Worm (Caenorhabditis elegans): ENCODE data around the gene scpl-4.
A peak's percentile ranks its signal among the peaks of the same experiment; 100 is the strongest.

The scpl-4 gene

DNA sequence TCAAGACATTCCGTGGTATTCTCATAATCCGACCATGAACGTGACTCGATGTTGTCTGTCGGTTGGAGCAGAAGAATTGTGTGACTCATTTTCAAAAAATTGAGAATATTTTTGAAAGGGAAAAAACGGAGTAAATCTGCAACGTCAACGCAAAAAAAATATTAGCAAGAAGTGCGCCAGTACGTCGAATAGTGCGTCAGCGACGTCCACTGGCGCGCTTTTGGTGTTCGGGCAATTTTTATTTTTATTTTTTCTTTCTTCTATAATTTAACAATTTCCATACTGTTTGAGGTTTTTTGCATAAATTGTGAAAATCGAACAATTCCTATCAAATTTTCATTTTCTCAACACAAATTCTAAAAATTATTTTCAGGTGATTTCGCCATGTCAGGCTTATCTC lies 20.0 kb upstream of the scpl-4 start, which contains the start of the genes erh-1 and lpd-9 (continued):
- TF ChIP-seq rnt-1 (tag; optimal IDR thresholded peaks at IDR 0.05): no peak
- no peak for TF ChIP-seq K02D7.2 (tag; optimal IDR thresholded peaks at IDR 0.05)
- no peak for TF ChIP-seq pqm-1 (tag; optimal IDR thresholded peaks at IDR 0.05)
- TF ChIP-seq tbx-2 (tag; optimal IDR thresholded peaks at IDR 0.05): no peak
- no peak for TF ChIP-seq ets-4 (tag; optimal IDR thresholded peaks at IDR 0.05)
- no peak for TF ChIP-seq T23F11.4 (GFP tag; optimal IDR thresholded peaks at IDR 0.05)
- TF ChIP-seq npax-4 (tag; optimal IDR thresholded peaks at IDR 0.05): no peak
- no peak for TF ChIP-seq lin-11 (tag; optimal IDR thresholded peaks at IDR 0.05)
- TF ChIP-seq unc-42 (tag; optimal IDR thresholded peaks at IDR 0.05): peak; percentile 15
- no peak for TF ChIP-seq C38D4.7 (GFP tag; optimal IDR thresholded peaks at IDR 0.05)
- TF ChIP-seq ref-2 (tag; optimal IDR thresholded peaks at IDR 0.05): peak; percentile 25
- TF ChIP-seq hlh-6 (tag; optimal IDR thresholded peaks at IDR 0.05): no peak
- no peak for TF ChIP-seq pros-1 (tag; optimal IDR thresholded peaks at IDR 0.05)
- TF ChIP-seq ztf-16 (tag; optimal IDR thresholded peaks at IDR 0.05): peak; percentile 29
- no peak for TF ChIP-seq gmeb-2 (tag; optimal IDR thresholded peaks at IDR 0.05)
- peak; percentile 23 for TF ChIP-seq unc-86 (tag; optimal IDR thresholded peaks at IDR 0.05)
- no peak for TF ChIP-seq fkh-6 (tag; optimal IDR thresholded peaks at IDR 0.05)
- no peak for TF ChIP-seq ceh-34 (tag; optimal IDR thresholded peaks at IDR 0.05)
- peak; percentile 68 for TF ChIP-seq elt-2 (tag; optimal IDR thresholded peaks at IDR 0.05)
- TF ChIP-seq dve-1 (tag; optimal IDR thresholded peaks at IDR 0.05): no peak
- TF ChIP-seq fkh-10 (GFP tag; optimal IDR thresholded peaks at IDR 0.05): no peak
- TF ChIP-seq lim-6 (tag; optimal IDR thresholded peaks at IDR 0.05): no peak
- no peak for TF ChIP-seq ceh-30 (tag; optimal IDR thresholded peaks at IDR 0.05)
- peak; percentile 43 for TF ChIP-seq ceh-14 (tag; optimal IDR thresholded peaks at IDR 0.05)
- peak; percentile 8 for TF ChIP-seq zip-5 (tag; optimal IDR thresholded peaks at IDR 0.05)
- no peak for TF ChIP-seq pat-9 (tag; optimal IDR thresholded peaks at IDR 0.05)
- no peak for TF ChIP-seq tbx-7 (tag; optimal IDR thresholded peaks at IDR 0.05)
- peak; percentile 12 for TF ChIP-seq pax-1 (tag; optimal IDR thresholded peaks at IDR 0.05)
- no peak for TF ChIP-seq hlh-13 (GFP tag; optimal IDR thresholded peaks at IDR 0.05)
- TF ChIP-seq ceh-6 (GFP tag; optimal IDR thresholded peaks at IDR 0.05): no peak
- no peak for TF ChIP-seq madf-2 (tag; optimal IDR thresholded peaks at IDR 0.05)
- TF ChIP-seq pha-2 (tag; optimal IDR thresholded peaks at IDR 0.05): no peak
- no peak for TF ChIP-seq hlh-8 (tag; optimal IDR thresholded peaks at IDR 0.05)
- TF ChIP-seq K09A11.1 (tag; optimal IDR thresholded peaks at IDR 0.05; ENCODE audit: insufficient read depth): no peak
- TF ChIP-seq ama-1 (optimal IDR thresholded peaks at IDR 0.05): no peak
- no peak for TF ChIP-seq C08G9.2 (tag; optimal IDR thresholded peaks at IDR 0.05)
- no peak for TF ChIP-seq nhr-232 (tag; optimal IDR thresholded peaks at IDR 0.05)
- no peak for TF ChIP-seq dmd-4 (tag; optimal IDR thresholded peaks at IDR 0.05; ENCODE audit: borderline replicate concordance)
- TF ChIP-seq ceh-22 (tag; optimal IDR thresholded peaks at IDR 0.05): no peak
- TF ChIP-seq F13H6.1 (tag; optimal IDR thresholded peaks at IDR 0.05): no peak
- no peak for TF ChIP-seq sox-2 (GFP tag; IDR thresholded peaks at IDR 0.05)

DNA sequence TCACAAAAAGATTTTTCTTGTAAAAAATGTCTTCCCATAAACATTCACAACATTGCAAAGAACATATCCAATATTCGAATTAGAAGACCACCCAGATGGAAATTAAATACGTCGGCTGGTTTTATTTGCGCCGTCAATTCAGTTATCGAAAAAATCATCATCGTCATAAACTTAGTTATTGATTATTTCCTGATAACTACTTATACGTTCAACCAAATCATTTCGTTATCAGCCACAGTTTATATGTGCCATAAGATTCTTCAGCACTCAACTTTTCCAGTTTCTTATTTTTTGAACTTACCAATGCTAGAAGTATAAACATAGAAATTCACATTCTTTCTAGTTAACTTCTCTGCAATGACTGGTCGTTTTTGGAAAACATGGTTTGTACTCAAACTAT lies 18.3 kb upstream of the scpl-4 start:
- peak; percentile 4 for TF ChIP-seq elt-2 (tag; optimal IDR thresholded peaks at IDR 0.05)
- no peak for TF ChIP-seq dmd-4 (tag; optimal IDR thresholded peaks at IDR 0.05; ENCODE audit: borderline replicate concordance)
- TF ChIP-seq ets-4 (tag; optimal IDR thresholded peaks at IDR 0.05): no peak

DNA sequence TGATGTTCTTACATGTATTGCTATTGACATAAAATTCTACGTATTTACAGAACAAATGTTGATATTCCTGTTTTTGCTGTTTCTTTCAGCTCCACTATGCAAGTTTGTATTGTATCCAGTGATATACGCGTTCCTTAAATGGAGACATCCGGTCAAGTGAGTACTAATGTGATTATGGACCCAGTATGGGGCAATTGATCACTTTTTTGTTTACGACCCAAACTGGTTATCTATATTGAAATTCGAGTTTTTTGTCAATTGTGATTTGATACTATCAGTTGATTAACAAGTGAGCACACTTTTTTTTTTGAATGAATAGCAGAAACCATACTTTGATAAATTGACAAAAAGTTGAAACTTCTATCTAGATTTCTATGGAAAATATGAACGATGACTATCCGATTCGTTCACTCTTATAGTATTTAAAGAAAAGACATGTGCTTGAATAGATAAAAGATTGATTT lies 17.0 kb upstream of the scpl-4 start, which contains the start of gene T21C9.6:
TSS of gene T21C9.6 (plus strand) at position 51 of the 464 bp plus-strand sequence.
- no peak for TF ChIP-seq odd-2 (tag; optimal IDR thresholded peaks at IDR 0.05)
- no peak for TF ChIP-seq ztf-16 (tag; optimal IDR thresholded peaks at IDR 0.05)
- no peak for TF ChIP-seq hlh-13 (GFP tag; optimal IDR thresholded peaks at IDR 0.05)
- no peak for TF ChIP-seq K02D7.2 (tag; optimal IDR thresholded peaks at IDR 0.05)
- no peak for TF ChIP-seq hlh-30 (tag; optimal IDR thresholded peaks at IDR 0.05; ENCODE audit: insufficient read depth)
- TF ChIP-seq ceh-18 (tag; optimal IDR thresholded peaks at IDR 0.05): no peak
- no peak for TF ChIP-seq nhr-232 (tag; optimal IDR thresholded peaks at IDR 0.05)
- TF ChIP-seq pros-1 (tag; optimal IDR thresholded peaks at IDR 0.05): no peak
- TF ChIP-seq ceh-6 (GFP tag; optimal IDR thresholded peaks at IDR 0.05): no peak
- no peak for TF ChIP-seq pha-2 (tag; optimal IDR thresholded peaks at IDR 0.05)
- TF ChIP-seq gmeb-2 (tag; optimal IDR thresholded peaks at IDR 0.05): no peak
- TF ChIP-seq ahr-1 (tag; optimal IDR thresholded peaks at IDR 0.05): no peak
- no peak for TF ChIP-seq unc-55 (GFP tag; optimal IDR thresholded peaks at IDR 0.05)

Data from whole organism, late embryonic.